Worm (Caenorhabditis elegans): ENCODE results near the gene parn-1.

parn-1 gene

ce11 chrV:12667926-12668325 lies 27.1 kb downstream of the parn-1 start, which contains the start of gene W05B10.4:
W05B10.4 (plus strand) TSS chrV:12668226.
- TF ChIP-seq jun-1 (tag; optimal IDR thresholded peaks at IDR 0.05) (no peak), egl-5 (tag; optimal IDR thresholded peaks at IDR 0.05) (no peak), ztf-4 (tag; optimal IDR thresholded peaks at IDR 0.05) (no peak), nhr-28 (tag; optimal IDR thresholded peaks at IDR 0.05) (no peak), fkh-10 (GFP tag; optimal IDR thresholded peaks at IDR 0.05) (no peak), elt-1 (tag; optimal IDR thresholded peaks at IDR 0.05) (no peak), eor-1 (tag; optimal IDR thresholded peaks at IDR 0.05) (no peak), zag-1 (tag; optimal IDR thresholded peaks at IDR 0.05) (no peak), unc-39 (tag; optimal IDR thresholded peaks at IDR 0.05) (no peak), ama-1 (optimal IDR thresholded peaks at IDR 0.05) (no peak), nhr-77 (tag; optimal IDR thresholded peaks at IDR 0.05) (no peak), nhr-43 (tag; optimal IDR thresholded peaks at IDR 0.05; ENCODE audit: poor library complexity, severe bottlenecking) (no peak), nhr-23 (tag; optimal IDR thresholded peaks at IDR 0.05) (no peak), nhr-11 (tag; optimal IDR thresholded peaks at IDR 0.05) (no peak), nhr-76 (tag; optimal IDR thresholded peaks at IDR 0.05) (no peak), nhr-25 (tag; optimal IDR thresholded peaks at IDR 0.05) (no peak), ZK546.5 (tag; optimal IDR thresholded peaks at IDR 0.05) (no peak), nhr-67 (tag; optimal IDR thresholded peaks at IDR 0.05) (no peak)

DNA sequence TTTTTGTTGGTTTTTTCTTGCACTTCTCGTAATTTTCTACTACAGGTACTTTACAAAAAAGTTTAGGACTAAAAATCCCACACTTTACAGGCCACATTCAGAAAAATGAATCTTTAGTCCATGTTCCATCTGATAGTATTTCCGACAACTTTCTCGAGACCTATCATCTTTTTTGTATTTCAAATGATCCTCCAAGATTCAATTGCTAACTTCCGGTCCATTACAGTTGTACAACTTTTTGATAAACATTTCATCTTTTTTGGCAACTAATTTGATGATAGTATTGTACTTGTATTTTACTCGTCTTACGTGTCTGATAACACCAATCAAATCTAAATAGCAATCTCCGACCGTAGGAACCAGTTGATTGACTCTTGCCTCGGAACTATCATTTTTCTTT lies 27.7 kb downstream of the parn-1 start:
- TF ChIP-seq nhr-77 (tag; optimal IDR thresholded peaks at IDR 0.05): no peak
- no peak for TF ChIP-seq unc-62 (GFP tag; optimal IDR thresholded peaks at IDR 0.05)
- no peak for TF ChIP-seq egl-27 (tag; optimal IDR thresholded peaks at IDR 0.05)
- TF ChIP-seq nfya-1 (tag; optimal IDR thresholded peaks at IDR 0.05; ENCODE audit: insufficient read depth): no peak
- no peak for TF ChIP-seq nhr-43 (tag; optimal IDR thresholded peaks at IDR 0.05; ENCODE audit: poor library complexity, severe bottlenecking)
- TF ChIP-seq pha-4 (tag; optimal IDR thresholded peaks at IDR 0.05): no peak
- TF ChIP-seq snpc-4 (tag; optimal IDR thresholded peaks at IDR 0.05): no peak
- no peak for TF ChIP-seq ceh-16 (tag; optimal IDR thresholded peaks at IDR 0.05)
- TF ChIP-seq elt-2 (tag; optimal IDR thresholded peaks at IDR 0.05): no peak
- TF ChIP-seq nhr-237 (tag; optimal IDR thresholded peaks at IDR 0.05): no peak
- TF ChIP-seq hmg-11 (tag; optimal IDR thresholded peaks at IDR 0.05): no peak
- no peak for TF ChIP-seq eor-1 (tag; optimal IDR thresholded peaks at IDR 0.05)
- no peak for TF ChIP-seq fkh-2 (tag; optimal IDR thresholded peaks at IDR 0.05)
- no peak for TF ChIP-seq nhr-25 (tag; optimal IDR thresholded peaks at IDR 0.05)
- TF ChIP-seq daf-12 (tag; optimal IDR thresholded peaks at IDR 0.05): no peak

- no peak for TF ChIP-seq nhr-237 (tag; optimal IDR thresholded peaks at IDR 0.05)
- no peak for TF ChIP-seq ztf-11 (tag; optimal IDR thresholded peaks at IDR 0.05)
- no peak for TF ChIP-seq ZK546.5 (tag; optimal IDR thresholded peaks at IDR 0.05)
- no peak for TF ChIP-seq ama-1 (optimal IDR thresholded peaks at IDR 0.05)
- no peak for TF ChIP-seq fos-1 (tag; optimal IDR thresholded peaks at IDR 0.05)
- TF ChIP-seq tbx-2 (tag; optimal IDR thresholded peaks at IDR 0.05): no peak
- TF ChIP-seq elt-2 (tag; optimal IDR thresholded peaks at IDR 0.05): no peak
- no peak for TF ChIP-seq eor-1 (tag; optimal IDR thresholded peaks at IDR 0.05)
- TF ChIP-seq nhr-11 (tag; optimal IDR thresholded peaks at IDR 0.05): no peak
- no peak for TF ChIP-seq mdl-1 (tag; optimal IDR thresholded peaks at IDR 0.05)
- TF ChIP-seq nhr-23 (tag; optimal IDR thresholded peaks at IDR 0.05): no peak
- TF ChIP-seq mml-1 (tag; optimal IDR thresholded peaks at IDR 0.05): no peak
- TF ChIP-seq lin-15B (tag; optimal IDR thresholded peaks at IDR 0.05): no peak
- TF ChIP-seq ceh-82 (tag; optimal IDR thresholded peaks at IDR 0.05): no peak
- TF ChIP-seq egl-5 (tag; optimal IDR thresholded peaks at IDR 0.05): no peak
- TF ChIP-seq pha-4 (tag; optimal IDR thresholded peaks at IDR 0.05): no peak
- TF ChIP-seq nhr-43 (tag; optimal IDR thresholded peaks at IDR 0.05; ENCODE audit: poor library complexity, severe bottlenecking): no peak
These were observed 31.7 kb downstream of the parn-1 start for ce11 chrV:12663386-12663785.

DNA sequence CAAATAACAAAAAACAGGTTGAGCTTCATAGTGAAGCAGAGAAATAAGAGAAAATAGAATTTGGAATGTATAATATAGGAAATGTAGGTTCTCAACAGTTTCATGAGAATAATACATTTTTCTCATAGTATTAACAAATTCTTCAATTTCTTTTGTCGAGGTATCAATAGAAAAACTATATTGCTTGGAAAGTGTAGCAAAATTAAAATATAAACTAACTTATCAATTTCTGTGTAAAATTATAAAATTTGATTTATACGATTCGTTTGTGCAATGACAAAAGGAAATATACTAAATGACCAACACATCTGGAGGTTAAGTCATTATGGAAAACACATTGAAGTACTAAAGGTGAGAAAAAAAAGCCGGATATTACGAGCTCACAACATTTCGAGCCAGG lies 33.4 kb downstream of the parn-1 start, which contains the start of gene W05B10.3:
Gene W05B10.3, minus strand, starts transcription at position 101 of the 400 bp plus-strand sequence.
- no peak for TF ChIP-seq unc-39 (tag; optimal IDR thresholded peaks at IDR 0.05)
- TF ChIP-seq jun-1 (tag; optimal IDR thresholded peaks at IDR 0.05): no peak
- no peak for TF ChIP-seq pqm-1 (tag; optimal IDR thresholded peaks at IDR 0.05)
- no peak for TF ChIP-seq nhr-237 (tag; optimal IDR thresholded peaks at IDR 0.05)
- TF ChIP-seq nhr-23 (tag; optimal IDR thresholded peaks at IDR 0.05): no peak
- no peak for TF ChIP-seq nhr-76 (tag; optimal IDR thresholded peaks at IDR 0.05)
- TF ChIP-seq fos-1 (tag; optimal IDR thresholded peaks at IDR 0.05): no peak
- no peak for TF ChIP-seq ceh-16 (tag; optimal IDR thresholded peaks at IDR 0.05)
